Fruit fly (Drosophila melanogaster): ENCODE measurements around the gene CG31633.

The CG31633 gene

dm6 chr2L:6643218-6643756, 12.8 kb downstream of the CG31633 start:
- TF ChIP-seq usp (GFP tag; optimal IDR thresholded peaks at IDR 0.05) (no peak), psq (optimal IDR thresholded peaks at IDR 0.05) (no peak), Dll (optimal IDR thresholded peaks at IDR 0.05) (no peak), EcR (GFP tag; optimal IDR thresholded peaks at IDR 0.05) (no peak), CG8478 (optimal IDR thresholded peaks at IDR 0.05) (no peak), pan (optimal IDR thresholded peaks at IDR 0.05) (no peak)

- TF ChIP-seq CG8478 (optimal IDR thresholded peaks at IDR 0.05): no peak
- no peak for TF ChIP-seq usp (GFP tag; optimal IDR thresholded peaks at IDR 0.05)
- TF ChIP-seq psq (optimal IDR thresholded peaks at IDR 0.05): no peak
- no peak for TF ChIP-seq EcR (GFP tag; optimal IDR thresholded peaks at IDR 0.05)
- TF ChIP-seq pan (optimal IDR thresholded peaks at IDR 0.05): no peak
- no peak for TF ChIP-seq Dll (optimal IDR thresholded peaks at IDR 0.05)
Measured at dm6 chr2L:6632307-6632706, 23.8 kb downstream of the CG31633 start, which contains the start of gene Oatp26F. Oatp26F (minus strand) TSS chr2L:6632407.

- TF ChIP-seq pan (optimal IDR thresholded peaks at IDR 0.05) (no peak), EcR (GFP tag; optimal IDR thresholded peaks at IDR 0.05) (no peak), CG8478 (optimal IDR thresholded peaks at IDR 0.05) (no peak), usp (GFP tag; optimal IDR thresholded peaks at IDR 0.05) (no peak), psq (optimal IDR thresholded peaks at IDR 0.05) (no peak), Dll (optimal IDR thresholded peaks at IDR 0.05) (no peak)
Measured at dm6 chr2L:6622642-6623162, 33.4 kb downstream of the CG31633 start, which contains the start of gene CG34345. CG34345 (plus strand) TSS chr2L:6623112.

DNA sequence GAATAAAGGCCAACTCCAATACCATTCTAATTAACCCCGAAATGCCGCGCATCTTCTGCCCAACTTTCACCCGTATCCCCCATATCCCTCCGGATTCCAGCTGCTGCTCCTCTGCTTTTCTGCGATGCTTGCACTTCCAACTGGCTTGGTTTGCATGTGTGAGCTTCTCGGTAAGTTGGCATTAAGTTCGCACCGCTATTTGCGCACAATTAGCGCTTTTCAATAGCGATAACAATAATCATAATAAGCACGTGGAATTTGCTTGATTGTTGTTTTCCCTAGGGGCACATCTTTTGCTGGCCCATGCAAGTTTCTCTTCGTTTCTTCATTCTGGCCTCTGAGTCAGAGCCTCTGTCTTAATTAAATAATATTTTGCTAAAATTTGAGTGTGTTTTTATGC, 34.1 kb downstream of the CG31633 start:
- TF ChIP-seq EcR (GFP tag; optimal IDR thresholded peaks at IDR 0.05): no peak
- TF ChIP-seq CG8478 (optimal IDR thresholded peaks at IDR 0.05): no peak
- no peak for TF ChIP-seq usp (GFP tag; optimal IDR thresholded peaks at IDR 0.05)
- TF ChIP-seq psq (optimal IDR thresholded peaks at IDR 0.05): no peak
- TF ChIP-seq pan (optimal IDR thresholded peaks at IDR 0.05): no peak
- TF ChIP-seq Dll (optimal IDR thresholded peaks at IDR 0.05): no peak

DNA sequence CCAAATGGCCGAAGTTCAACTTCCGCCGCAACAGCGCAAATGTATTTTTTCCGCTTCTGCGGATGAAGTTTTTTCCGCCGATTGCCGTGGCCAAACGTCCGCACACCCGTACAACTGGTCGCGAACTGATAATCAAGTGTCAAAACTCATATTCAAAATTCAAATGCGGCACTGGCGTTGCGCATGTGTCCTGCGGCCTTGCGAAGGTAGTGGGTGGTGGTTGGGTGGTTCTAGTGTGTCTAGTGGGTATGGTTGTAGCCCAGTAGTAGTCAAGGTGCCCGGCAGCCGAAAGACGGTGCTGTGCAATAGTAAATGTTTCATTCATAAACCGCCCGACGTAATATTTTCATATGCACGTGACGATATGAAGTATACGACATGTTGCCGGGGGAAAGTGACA, 34.5 kb downstream of the CG31633 start, which contains the start of gene DIP-iota:
Gene DIP-iota, minus strand, starts transcription at position 101 of the 400 bp plus-strand sequence.
- TF ChIP-seq psq (optimal IDR thresholded peaks at IDR 0.05) (no peak), pan (optimal IDR thresholded peaks at IDR 0.05) (no peak), Dll (optimal IDR thresholded peaks at IDR 0.05) (no peak), EcR (GFP tag; optimal IDR thresholded peaks at IDR 0.05) (no peak)

DNA sequence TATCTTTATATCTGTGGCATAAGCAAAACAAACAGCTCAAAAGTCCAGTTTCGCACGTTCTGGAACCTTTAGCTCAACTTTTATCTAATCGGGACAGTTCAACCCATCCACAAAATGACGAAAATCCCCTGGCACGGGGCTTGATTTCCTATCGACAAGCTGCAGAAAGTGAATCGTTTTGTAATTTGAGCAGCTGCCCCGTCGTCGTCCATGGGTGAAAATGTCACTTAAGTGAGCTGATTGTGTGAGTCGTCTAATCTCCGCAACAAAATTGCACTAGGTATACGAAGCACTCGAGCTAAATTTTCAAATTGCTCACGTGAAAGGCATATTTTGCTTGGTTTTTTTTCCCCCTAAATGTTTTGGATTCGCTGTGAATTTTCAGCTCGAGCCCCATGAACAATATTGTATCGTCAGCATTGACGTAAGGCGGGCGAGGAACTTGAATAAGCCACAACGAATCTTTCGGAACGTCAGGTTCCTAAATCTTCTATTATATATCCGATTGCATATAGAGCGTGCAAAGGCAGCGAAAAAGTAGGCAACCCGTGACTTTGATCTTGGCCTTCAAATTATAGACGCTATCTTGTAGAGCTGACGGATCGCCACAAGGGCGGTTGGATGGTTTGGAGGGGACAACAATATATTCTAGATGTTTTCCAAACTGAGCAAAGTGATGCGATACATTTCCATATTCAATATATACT, 41.7 kb downstream of the CG31633 start:
- TF ChIP-seq Dll (optimal IDR thresholded peaks at IDR 0.05) (no peak), psq (optimal IDR thresholded peaks at IDR 0.05) (no peak), pan (optimal IDR thresholded peaks at IDR 0.05) (no peak), EcR (GFP tag; optimal IDR thresholded peaks at IDR 0.05) (no peak), usp (GFP tag; optimal IDR thresholded peaks at IDR 0.05) (no peak), CG8478 (optimal IDR thresholded peaks at IDR 0.05) (no peak)

dm6 chr2L:6613156-6613555, 43.0 kb downstream of the CG31633 start:
- TF ChIP-seq CG8478 (optimal IDR thresholded peaks at IDR 0.05) (no peak), EcR (GFP tag; optimal IDR thresholded peaks at IDR 0.05) (no peak), pan (optimal IDR thresholded peaks at IDR 0.05) (no peak), Dll (optimal IDR thresholded peaks at IDR 0.05) (no peak), psq (optimal IDR thresholded peaks at IDR 0.05) (no peak), usp (GFP tag; optimal IDR thresholded peaks at IDR 0.05) (no peak)

dm6 chr2L:6612477-6613004, 43.6 kb downstream of the CG31633 start:
- TF ChIP-seq CG8478 (optimal IDR thresholded peaks at IDR 0.05): no peak
- no peak for TF ChIP-seq pan (optimal IDR thresholded peaks at IDR 0.05)
- no peak for TF ChIP-seq Dll (optimal IDR thresholded peaks at IDR 0.05)
- no peak for TF ChIP-seq psq (optimal IDR thresholded peaks at IDR 0.05)
- TF ChIP-seq usp (GFP tag; optimal IDR thresholded peaks at IDR 0.05): no peak
- no peak for TF ChIP-seq EcR (GFP tag; optimal IDR thresholded peaks at IDR 0.05)

DNA sequence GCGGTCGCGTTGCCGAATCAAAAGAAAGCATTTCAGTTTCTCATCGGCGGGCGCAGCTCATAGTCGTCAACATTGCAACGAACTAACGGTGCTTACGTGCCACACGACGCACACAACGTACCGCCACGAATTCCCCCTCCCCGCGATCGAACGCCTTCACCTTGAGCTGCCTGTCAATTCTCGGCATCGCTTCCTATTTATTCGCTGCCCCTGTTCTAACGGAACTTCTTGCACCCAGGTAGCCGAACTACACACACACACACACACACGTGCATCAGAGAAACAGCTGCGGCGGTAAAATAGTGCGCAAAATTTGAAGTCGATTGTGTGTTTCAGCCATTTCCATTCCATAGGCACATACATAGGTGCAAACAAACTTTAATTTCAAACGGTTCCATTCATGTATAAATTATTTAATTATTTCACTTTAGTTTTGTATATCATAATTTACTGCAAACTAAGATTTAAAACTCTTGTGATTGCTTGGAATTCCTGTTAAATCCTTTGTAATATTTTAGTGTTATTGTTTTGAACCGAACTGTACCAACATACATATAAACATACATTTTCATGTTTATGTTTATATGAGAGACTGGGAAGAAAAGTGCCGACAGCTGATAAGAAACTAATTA, 44.6 kb downstream of the CG31633 start:
- no peak for TF ChIP-seq CG8478 (optimal IDR thresholded peaks at IDR 0.05)
- no peak for TF ChIP-seq psq (optimal IDR thresholded peaks at IDR 0.05)
- no peak for TF ChIP-seq EcR (GFP tag; optimal IDR thresholded peaks at IDR 0.05)
- no peak for TF ChIP-seq usp (GFP tag; optimal IDR thresholded peaks at IDR 0.05)

- TF ChIP-seq Dll (optimal IDR thresholded peaks at IDR 0.05) (peak; percentile 69), usp (GFP tag; optimal IDR thresholded peaks at IDR 0.05) (no peak)
Measured at dm6 chr2L:6610683-6611373, 45.3 kb downstream of the CG31633 start, which contains the start of gene CG11050. CG11050 (plus strand) TSS chr2L:6611011.
